Worm (Caenorhabditis elegans): ENCODE data around the gene irld-40.

ce11 chrV:1699228-1699795 is 36.9 kb downstream of the irld-40 start:
- TF ChIP-seq ceh-24 (tag; optimal IDR thresholded peaks at IDR 0.05) (no peak), ama-1 (optimal IDR thresholded peaks at IDR 0.05) (no peak), che-1 (tag; optimal IDR thresholded peaks at IDR 0.05) (no peak), odd-2 (tag; optimal IDR thresholded peaks at IDR 0.05) (no peak), lim-6 (tag; optimal IDR thresholded peaks at IDR 0.05) (no peak)
